Fruit fly (Drosophila melanogaster): ENCODE results near the gene hoe2.

Gene hoe2

dm6 chr2L:4945300-4945699, 9.1 kb upstream of the hoe2 start, which contains the start of the genes mRpL24 and betaggt-I (continued):
- peak; percentile 86 for TF ChIP-seq CG5245 (GFP tag; optimal IDR thresholded peaks at IDR 0.05)
- peak; percentile 12 for TF ChIP-seq repo (GFP tag; optimal IDR thresholded peaks at IDR 0.05)
- TF ChIP-seq CG30403 (GFP tag; optimal IDR thresholded peaks at IDR 0.05), result peak; percentile 98
- peak; percentile 62 for TF ChIP-seq CG9609 (GFP tag; optimal IDR thresholded peaks at IDR 0.05)
- peak; percentile 86 for TF ChIP-seq org-1 (GFP tag; optimal IDR thresholded peaks at IDR 0.05)
- TF ChIP-seq Fer3 (tag; optimal IDR thresholded peaks at IDR 0.05), result peak; percentile 98
- peak; percentile 25 for TF ChIP-seq Dp (GFP tag; optimal IDR thresholded peaks at IDR 0.05)
- TF ChIP-seq row (GFP tag; IDR thresholded peaks at IDR 0.05), result peak; percentile 99
- peak; percentile 38 for TF ChIP-seq Mes4 (GFP tag; optimal IDR thresholded peaks at IDR 0.05)
- TF ChIP-seq CG15514 (GFP tag; optimal IDR thresholded peaks at IDR 0.05), result peak; percentile 92
- peak; percentile 92 for TF ChIP-seq CG10267 (tag; optimal IDR thresholded peaks at IDR 0.05)
- TF ChIP-seq Lpt (GFP tag; optimal IDR thresholded peaks at IDR 0.05), result no peak
- peak; percentile 91 for TF ChIP-seq CG10462 (GFP tag; optimal IDR thresholded peaks at IDR 0.05)
- TF ChIP-seq hbn (GFP tag; IDR thresholded peaks at IDR 0.05; ENCODE audit: partially characterized antibody), result no peak
- peak; percentile 93 for TF ChIP-seq wor (GFP tag; IDR thresholded peaks at IDR 0.05)
- TF ChIP-seq ERR (GFP tag; optimal IDR thresholded peaks at IDR 0.05), result peak; percentile 59
- TF ChIP-seq scrt (GFP tag; optimal IDR thresholded peaks at IDR 0.05), result peak; percentile 91
- peak; percentile 90 for TF ChIP-seq CG3065 (GFP tag; optimal IDR thresholded peaks at IDR 0.05)
- peak; percentile 95 for TF ChIP-seq YL-1 (GFP tag; optimal IDR thresholded peaks at IDR 0.05)
- peak; percentile 28 for TF ChIP-seq CG11398 (GFP tag; optimal IDR thresholded peaks at IDR 0.05)
- peak; percentile 97 for TF ChIP-seq CG3847 (GFP tag; IDR thresholded peaks at IDR 0.05)
- no peak; the same call in 1 of the 2 replicates for TF ChIP-seq Scr (GFP tag; IDR thresholded peaks at IDR 0.05; ENCODE audit: partially characterized antibody)
- TF ChIP-seq CG3407 (GFP tag; optimal IDR thresholded peaks at IDR 0.05), result peak; percentile 92
- TF ChIP-seq kni (GFP tag; optimal IDR thresholded peaks at IDR 0.05), result no peak
- peak in 1 of 2 experiments; percentile 27 for TF ChIP-seq tll (GFP tag; optimal IDR thresholded peaks at IDR 0.05)
- TF ChIP-seq chif (GFP tag; optimal IDR thresholded peaks at IDR 0.05), result peak; percentile 82 to 87
- peak; percentile 56 for TF ChIP-seq yki (optimal IDR thresholded peaks at IDR 0.05)
- peak; percentile 51; the same call in 1 of the 2 replicates for TF ChIP-seq Dip2 (GFP tag; IDR thresholded peaks at IDR 0.05)
- peak; percentile 87 for TF ChIP-seq CG9437 (GFP tag; optimal IDR thresholded peaks at IDR 0.05)
- TF ChIP-seq dysf (GFP tag; IDR thresholded peaks at IDR 0.05), result peak; percentile 97
- TF ChIP-seq ac (GFP tag; optimal IDR thresholded peaks at IDR 0.05), result peak; percentile 23
- TF ChIP-seq gcm2 (GFP tag; optimal IDR thresholded peaks at IDR 0.05), result peak; percentile 70
- peak; percentile 92 for TF ChIP-seq HHEX (GFP tag; optimal IDR thresholded peaks at IDR 0.05)
- peak; percentile 88 for TF ChIP-seq ham (GFP tag; IDR thresholded peaks at IDR 0.05)
- peak; percentile 81 for TF ChIP-seq E2f2 (GFP tag; IDR thresholded peaks at IDR 0.05)
- peak; percentile 94 for TF ChIP-seq CG4328 (GFP tag; optimal IDR thresholded peaks at IDR 0.05)
- TF ChIP-seq ATbp (GFP tag; optimal IDR thresholded peaks at IDR 0.05), result peak; percentile 89
- peak; percentile 71 for TF ChIP-seq CG15073 (GFP tag; optimal IDR thresholded peaks at IDR 0.05)
- TF ChIP-seq CG4282 (GFP tag; optimal IDR thresholded peaks at IDR 0.05), result no peak
- TF ChIP-seq wdn (GFP tag; IDR thresholded peaks at IDR 0.05), result peak; percentile 94
- TF ChIP-seq Pdp1 (GFP tag; optimal IDR thresholded peaks at IDR 0.05), result peak; percentile 72 to 88
- TF ChIP-seq croc (GFP tag; conservative IDR thresholded peaks at IDR 0.05), result peak; percentile 93
- TF ChIP-seq cato (GFP tag; optimal IDR thresholded peaks at IDR 0.05; ENCODE audit: borderline replicate concordance), result peak; percentile 89
- TF ChIP-seq Atf-2 (GFP tag; optimal IDR thresholded peaks at IDR 0.05), result peak; percentile 50
- TF ChIP-seq onecut (GFP tag; IDR thresholded peaks at IDR 0.05), result peak; percentile 89
- TF ChIP-seq CG6813 (GFP tag; optimal IDR thresholded peaks at IDR 0.05), result peak; percentile 86
- no peak for TF ChIP-seq CG15479 (GFP tag; optimal IDR thresholded peaks at IDR 0.05)
- peak; percentile 91 for TF ChIP-seq tio (GFP tag; optimal IDR thresholded peaks at IDR 0.05)
- TF ChIP-seq Nf-YC (tag; optimal IDR thresholded peaks at IDR 0.05), result peak; percentile 89
- TF ChIP-seq exex (tag; optimal IDR thresholded peaks at IDR 0.05), result peak; percentile 87
- TF ChIP-seq CG33557 (GFP tag; optimal IDR thresholded peaks at IDR 0.05), result peak; percentile 92

All from whole organism, embryonic.